Worm (Caenorhabditis elegans) whole organism, L4 larva: ENCODE data around the gene B0244.5.

ENCODE experiments used
- ceh-28 ChIP-seq: fragments of 150-350 bp; optimal IDR thresholded peaks from 2 replicates; lab custom pipeline; 2014; ENCODE audit warnings: missing biosample characterization, missing genetic modification reagents, missing genetic modification characterization
- madf-5 ChIP-seq, 2 experiments: fragments of 200-800 bp; sonication (Bioruptor generic); IDR thresholded peaks; 2 replicates each; pipeline ENCODE4 v1.3.6; 2022; ENCODE audit warnings: missing compliant biosample characterization in 2 of 2, missing genetic modification characterization in 2 of 2
- nhr-11 ChIP-seq: fragments of 150-350 bp; optimal IDR thresholded peaks from 2 replicates; lab custom pipeline; 2014; ENCODE audit warnings: missing biosample characterization, missing genetic modification characterization
- spr-1 ChIP-seq: sonication (generic microtip); optimal IDR thresholded peaks from 2 replicates; lab custom pipeline; 2016; ENCODE audit warnings: mild to moderate bottlenecking, missing genetic modification characterization, missing compliant biosample characterization
- zfp-2 ChIP-seq: sonication (generic microtip); optimal IDR thresholded peaks from 2 replicates; lab custom pipeline; 2016; ENCODE audit warnings: mild to moderate bottlenecking, missing genetic modification characterization, missing compliant biosample characterization

ce11 chrIII:5757492-5758045 lies 12.9 kb downstream of the B0244.5 start:
- TF ChIP-seq ceh-28 (no peak), madf-5 (GFP tag; IDR thresholded peaks at IDR 0.05; lab: Robert Waterston, UW) (no peak), spr-1 (no peak), zfp-2 (tag; lab: Kevin White, UChicago) (no peak), nhr-11 (tag; lab: Kevin White, UChicago) (no peak)
